Fruit fly (Drosophila melanogaster): ENCODE data around the gene Pxn.

- no peak for TF ChIP-seq psq (optimal IDR thresholded peaks at IDR 0.05)
- TF ChIP-seq Myc (optimal IDR thresholded peaks at IDR 0.05): no peak
- TF ChIP-seq insv (optimal IDR thresholded peaks at IDR 0.05): no peak
Observed at dm6 chr3L:2584119-2584805, 45.6 kb downstream of the Pxn start.
